Fruit fly (Drosophila melanogaster) whole organism, embryonic: Measurements from ENCODE around the gene CG46462.

ENCODE experiments used
- CTCF ChIP-seq: fragments of 200-800 bp; sonication (Bioruptor generic); optimal IDR thresholded peaks from 2 replicates; lab custom pipeline; 2017; ENCODE audit warnings: missing biosample characterization, mild to moderate bottlenecking, missing genetic modification characterization, moderate library complexity
- Hr78 ChIP-seq, 2 experiments: fragments of 200-800 bp in 1 of 2; fragments of >200 bp in 1 of 2; sonication (Bioruptor generic) in 1 of 2; optimal IDR thresholded peaks; 2 replicates each; lab custom pipeline; 2017 to 2019; ENCODE audit warnings: missing biosample characterization in 2 of 2, missing genetic modification characterization in 2 of 2, mild to moderate bottlenecking in 1 of 2, moderate library complexity in 1 of 2
- lola ChIP-seq, 3 experiments: fragments of >200 bp in 2 of 3; fragments of 200-800 bp in 1 of 3; sonication (Bioruptor generic) in 1 of 3; optimal IDR thresholded peaks; 2 replicates each; lab custom pipeline; 2017 to 2019; ENCODE audit warnings: missing biosample characterization in 3 of 3, missing genetic modification characterization in 3 of 3, mild to moderate bottlenecking in 1 of 3, moderate library complexity in 1 of 3
- nerfin-2 ChIP-seq: fragments of 200-800 bp; sonication (Bioruptor generic); IDR thresholded peaks from 2 replicates; pipeline ENCODE4 v1.3.6; 2022; ENCODE audit warnings: missing biosample characterization, missing genetic modification characterization; ENCODE audit not compliant: partially characterized antibody
- tio ChIP-seq: fragments of 200-800 bp; sonication (Bioruptor generic); optimal IDR thresholded peaks from 2 replicates; lab custom pipeline; 2017; ENCODE audit warnings: missing biosample characterization, missing genetic modification characterization, inconsistent platforms
- toy ChIP-seq: fragments of 200-800 bp; sonication (Bioruptor generic); IDR thresholded peaks from 2 replicates; pipeline ENCODE4 v1.3.6; 2022; ENCODE audit warnings: missing biosample characterization, missing genetic modification characterization

dm6 chr3L:19981385-19981784 is 49.9 kb downstream of the CG46462 start, which contains the start of gene CG17732:
- TF ChIP-seq tio (no peak), toy (GFP tag; lab: Robert Waterston, UW) (no peak), CTCF (no peak), nerfin-2 (GFP tag; lab: Robert Waterston, UW) (no peak), Hr78 (GFP tag; optimal IDR thresholded peaks at IDR 0.05; lab: Kevin White, UChicago) (no peak), lola (GFP tag; optimal IDR thresholded peaks at IDR 0.05; lab: Kevin White, UChicago) (no peak)
